Fruit fly (Drosophila melanogaster) whole organism, adult: ENCODE data around the gene cutlet.

Experiments used
- CG11617 ChIP-seq: fragments of 200-800 bp; sonication (Bioruptor generic); optimal IDR thresholded peaks from 2 replicates; lab custom pipeline; 2017; ENCODE audit warnings: mild to moderate bottlenecking, missing biosample characterization, missing genetic modification reagents, missing genetic modification characterization
- CG12768 ChIP-seq: fragments of 200-800 bp; sonication (Bioruptor generic); optimal IDR thresholded peaks from 2 replicates; lab custom pipeline; 2017; ENCODE audit warnings: missing biosample characterization, missing genetic modification characterization, mild to moderate bottlenecking, moderate library complexity, missing genetic modification reagents
- CG14711 ChIP-seq: fragments of 200-800 bp; sonication (Bioruptor generic); optimal IDR thresholded peaks from 2 replicates; lab custom pipeline; 2018; ENCODE audit warnings: missing biosample characterization, mild to moderate bottlenecking, missing genetic modification characterization, moderate library complexity
- CG1620 ChIP-seq: fragments of 200-800 bp; sonication (Bioruptor generic); optimal IDR thresholded peaks from 2 replicates; lab custom pipeline; 2016; ENCODE audit warnings: missing biosample characterization, missing genetic modification characterization
- CG33017 ChIP-seq: fragments of 200-800 bp; sonication (Bioruptor generic); optimal IDR thresholded peaks from 2 replicates; lab custom pipeline; 2018; ENCODE audit warnings: missing biosample characterization, mild to moderate bottlenecking, missing genetic modification characterization, moderate library complexity
- CG5204 ChIP-seq: fragments of 200-800 bp; sonication (Bioruptor generic); optimal IDR thresholded peaks from 2 replicates; lab custom pipeline; 2016; ENCODE audit warnings: missing biosample characterization, missing genetic modification characterization
- CG7045 ChIP-seq: fragments of 200-800 bp; sonication (Bioruptor generic); optimal IDR thresholded peaks from 2 replicates; lab custom pipeline; 2017; ENCODE audit warnings: missing biosample characterization, mild to moderate bottlenecking, missing genetic modification characterization
- CG7101 ChIP-seq: fragments of 200-800 bp; sonication (Bioruptor generic); optimal IDR thresholded peaks from 2 replicates; lab custom pipeline; 2018; ENCODE audit warnings: missing biosample characterization, mild to moderate bottlenecking, missing genetic modification characterization, moderate library complexity
- Clk ChIP-seq: fragments of 200-800 bp; sonication (Bioruptor generic); optimal IDR thresholded peaks from 2 replicates; lab custom pipeline; 2017; ENCODE audit warnings: missing biosample characterization, missing genetic modification characterization
- Crg-1 ChIP-seq: fragments of 200-800 bp; sonication (Bioruptor generic); optimal IDR thresholded peaks from 2 replicates; lab custom pipeline; 2016; ENCODE audit warnings: missing biosample characterization, missing genetic modification characterization
- Hr96 ChIP-seq: fragments of 200-800 bp; sonication (Bioruptor generic); optimal IDR thresholded peaks from 2 replicates; lab custom pipeline; 2016; ENCODE audit warnings: missing biosample characterization, missing genetic modification characterization
- Mnt ChIP-seq: fragments of 200-800 bp; sonication (Bioruptor generic); optimal IDR thresholded peaks from 2 replicates; lab custom pipeline; 2016; ENCODE audit warnings: missing biosample characterization, mild to moderate bottlenecking, missing genetic modification characterization
- bab1 ChIP-seq: fragments of 200-800 bp; sonication (Bioruptor generic); optimal IDR thresholded peaks from 3 replicates; lab custom pipeline; 2019; ENCODE audit warnings: missing biosample characterization, mild to moderate bottlenecking, missing genetic modification characterization, moderate library complexity
- cic ChIP-seq: fragments of 200-800 bp; sonication (Bioruptor generic); optimal IDR thresholded peaks from 2 replicates; lab custom pipeline; 2017; ENCODE audit warnings: missing biosample characterization, mild to moderate bottlenecking, missing genetic modification characterization, moderate library complexity
- cnc ChIP-seq, 2 experiments: fragments of >200 bp; optimal IDR thresholded peaks; 2 replicates each; lab custom pipeline; 2017
- kay ChIP-seq: fragments of 200-800 bp; sonication (Bioruptor generic); peaks from one replicate; lab custom pipeline; 2016; ENCODE audit warnings: missing biosample characterization, missing genetic modification characterization, borderline replicate concordance
- ovo ChIP-seq: fragments of 200-800 bp; sonication (Bioruptor generic); optimal IDR thresholded peaks from 2 replicates; lab custom pipeline; 2016; ENCODE audit warnings: missing biosample characterization, missing genetic modification characterization
- pad ChIP-seq: fragments of 200-800 bp; sonication (Bioruptor generic); optimal IDR thresholded peaks from 3 replicates; lab custom pipeline; 2017; ENCODE audit warnings: missing biosample characterization, missing genetic modification characterization, mild to moderate bottlenecking, moderate library complexity, missing genetic modification reagents
- tj ChIP-seq: fragments of 200-800 bp; sonication (Bioruptor generic); optimal IDR thresholded peaks from 3 replicates; lab custom pipeline; 2017; ENCODE audit warnings: missing biosample characterization, mild to moderate bottlenecking, missing genetic modification characterization, moderate library complexity
- toe ChIP-seq: fragments of 200-800 bp; sonication (Bioruptor generic); optimal IDR thresholded peaks from 2 replicates; lab custom pipeline; 2016; ENCODE audit warnings: missing biosample characterization, missing genetic modification characterization

Gene cutlet

DNA sequence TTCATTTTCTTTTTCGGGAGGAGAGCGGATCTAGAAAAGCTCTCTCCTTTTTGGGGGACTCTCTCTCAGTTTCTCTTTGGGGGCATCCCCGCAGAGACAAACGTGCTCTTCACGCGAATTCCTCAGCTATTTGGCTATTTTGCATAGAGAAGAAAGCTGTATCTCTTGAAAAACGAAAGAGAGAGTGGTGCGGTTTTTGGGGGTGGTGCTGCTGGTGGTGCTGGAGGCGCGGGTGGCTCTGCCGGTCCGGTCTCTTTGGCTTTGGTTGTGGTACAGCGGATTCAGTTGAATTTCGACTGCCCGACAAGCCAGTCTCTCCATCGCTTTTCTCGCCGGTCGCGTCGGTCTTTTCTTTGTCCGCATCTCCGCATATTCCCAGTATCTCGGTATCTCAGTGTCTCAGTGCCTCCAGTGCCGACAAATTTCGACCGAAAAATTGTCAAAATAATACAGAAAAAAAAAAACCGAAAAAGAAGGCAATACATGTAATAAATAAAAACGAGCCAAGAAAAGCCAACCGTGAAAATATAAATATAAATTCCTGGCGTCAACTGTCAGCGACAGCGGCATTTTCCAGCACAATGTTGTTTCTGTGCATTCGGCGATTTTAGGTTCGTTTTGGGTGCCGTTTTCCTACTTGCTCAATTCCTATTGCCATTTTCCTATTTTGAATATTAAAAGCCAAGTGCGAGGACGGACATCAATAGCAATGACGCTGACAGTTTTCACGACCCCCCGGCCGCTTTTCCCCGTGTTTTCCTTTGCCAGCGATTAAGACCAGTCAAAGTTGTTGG is 18.8 kb upstream of the cutlet start, which contains the start of gene CG10019:
CG10019 (plus strand) TSS at position 285 of the 794 bp plus-strand sequence.
- TF ChIP-seq kay (peak; percentile 65), CG5204 (no peak)

dm6 chr2L:3729635-3730034 is 18.1 kb upstream of the cutlet start:
- TF ChIP-seq CG11617 (GFP tag; lab: Kevin White, UChicago), result no peak
- no peak for TF ChIP-seq kay
- TF ChIP-seq cnc (optimal IDR thresholded peaks at IDR 0.05; lab: Kevin White, UChicago), result no peak

DNA sequence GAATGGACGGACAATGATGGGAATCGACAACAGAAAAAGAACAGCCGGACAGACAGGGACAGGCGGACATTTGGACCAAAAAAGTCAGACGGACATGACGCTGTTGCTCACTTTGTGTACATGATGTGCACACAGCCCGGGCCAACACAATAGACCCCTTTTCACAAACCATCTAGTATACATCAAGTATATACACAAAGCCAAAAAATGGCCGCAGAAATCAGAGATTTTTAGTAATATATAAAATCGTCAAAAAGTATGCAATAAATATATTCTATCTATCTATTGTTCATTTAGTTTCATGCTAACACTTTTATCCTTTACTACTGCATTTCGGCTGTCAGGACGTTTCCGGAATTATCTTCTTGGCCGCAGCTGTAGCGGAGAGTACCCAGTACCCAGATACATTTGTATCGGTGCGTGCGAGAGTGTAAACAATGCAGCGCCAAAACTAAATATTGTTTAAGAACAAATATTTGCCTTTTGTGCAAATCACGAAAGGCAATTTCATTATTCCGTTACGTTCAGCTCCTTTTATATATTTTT is 7.9 kb upstream of the cutlet start:
- TF ChIP-seq CG5204, result peak; percentile 5
- TF ChIP-seq Crg-1 (GFP tag; lab: Kevin White, UChicago), result no peak

dm6 chr2L:3717673-3718235 is 6.2 kb upstream of the cutlet start, which contains the start of the genes lectin-24A and Shaw:
TSS of gene lectin-24A (minus strand) at chr2L:3717773.
TSS of gene Shaw (plus strand) at chr2L:3718185.
- no peak for TF ChIP-seq Mnt
- no peak for TF ChIP-seq kay
- no peak for TF ChIP-seq CG11617 (GFP tag; lab: Kevin White, UChicago)
- TF ChIP-seq CG1620 (GFP tag; lab: Kevin White, UChicago), result no peak
- no peak for TF ChIP-seq CG33017 (tag; lab: Kevin White, UChicago)
- TF ChIP-seq cic (GFP tag; lab: Kevin White, UChicago), result no peak
- TF ChIP-seq ovo, result no peak
- no peak for TF ChIP-seq CG7101
- no peak for TF ChIP-seq CG12768
- no peak for TF ChIP-seq pad (GFP tag; lab: Kevin White, UChicago)
- TF ChIP-seq CG5204, result no peak
- TF ChIP-seq tj (GFP tag; lab: Kevin White, UChicago), result no peak
- no peak for TF ChIP-seq cnc (optimal IDR thresholded peaks at IDR 0.05; lab: Kevin White, UChicago)
- TF ChIP-seq toe (GFP tag; lab: Kevin White, UChicago), result no peak
- no peak for TF ChIP-seq CG7045
- no peak for TF ChIP-seq bab1
- no peak for TF ChIP-seq Crg-1 (GFP tag; lab: Kevin White, UChicago)
- no peak for TF ChIP-seq CG14711
- no peak for TF ChIP-seq Hr96 (GFP tag; lab: Kevin White, UChicago)

DNA sequence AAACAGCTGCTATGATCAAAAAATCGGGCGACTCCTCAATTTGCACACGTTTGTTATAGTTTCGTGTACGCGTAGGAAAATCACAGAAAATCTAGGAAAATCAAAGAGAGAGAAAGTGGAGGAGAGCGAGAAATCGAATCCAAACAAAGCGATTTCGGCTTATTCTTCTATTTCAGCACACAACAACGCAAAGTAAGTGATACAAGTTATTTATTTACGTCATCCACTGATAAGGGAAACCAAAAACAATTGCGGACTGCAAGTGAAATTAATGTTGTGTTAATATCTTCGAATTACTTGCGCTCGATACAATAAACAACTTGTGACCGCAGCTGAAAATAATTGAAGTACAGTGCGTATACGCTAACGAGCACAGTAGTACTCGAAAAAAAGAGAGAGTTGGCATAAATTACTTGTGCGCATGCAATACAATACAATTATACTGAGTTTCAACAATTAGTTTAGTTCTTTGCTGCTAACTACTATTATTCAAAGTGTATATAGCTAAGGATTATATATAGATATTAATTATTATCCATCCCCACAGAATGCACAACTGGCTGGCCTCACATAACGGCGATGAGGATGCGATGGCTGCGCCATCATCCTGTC is 2.1 kb upstream of the cutlet start:
- TF ChIP-seq ovo (no peak), tj (GFP tag; lab: Kevin White, UChicago) (no peak), CG7101 (no peak), CG14711 (no peak), Mnt (no peak)

dm6 chr2L:3712949-3713416 is 1.4 kb upstream of the cutlet start, which contains the start of the genes CG31955 and CG2818:
TSS of gene CG31955 (minus strand) at chr2L:3713105.
TSS of gene CG2818 (plus strand) at chr2L:3713360.
- TF ChIP-seq bab1 (no peak), Clk (GFP tag; lab: Kevin White, UChicago) (no peak), CG14711 (peak; percentile 29), cic (GFP tag; lab: Kevin White, UChicago) (no peak), ovo (peak; percentile 31), CG1620 (GFP tag; lab: Kevin White, UChicago) (peak; percentile 6), CG12768 (no peak), Crg-1 (GFP tag; lab: Kevin White, UChicago) (no peak), CG33017 (tag; lab: Kevin White, UChicago) (no peak), kay (peak; percentile 96), CG11617 (GFP tag; lab: Kevin White, UChicago) (peak; percentile 15), Mnt (no peak), CG7101 (no peak), pad (GFP tag; lab: Kevin White, UChicago) (peak; percentile 95), toe (GFP tag; lab: Kevin White, UChicago) (peak; percentile 36), cnc (optimal IDR thresholded peaks at IDR 0.05; lab: Kevin White, UChicago) (no peak), CG5204 (peak; percentile 55), tj (GFP tag; lab: Kevin White, UChicago) (peak; percentile 35), CG7045 (no peak), Hr96 (GFP tag; lab: Kevin White, UChicago) (peak; percentile 52)

DNA sequence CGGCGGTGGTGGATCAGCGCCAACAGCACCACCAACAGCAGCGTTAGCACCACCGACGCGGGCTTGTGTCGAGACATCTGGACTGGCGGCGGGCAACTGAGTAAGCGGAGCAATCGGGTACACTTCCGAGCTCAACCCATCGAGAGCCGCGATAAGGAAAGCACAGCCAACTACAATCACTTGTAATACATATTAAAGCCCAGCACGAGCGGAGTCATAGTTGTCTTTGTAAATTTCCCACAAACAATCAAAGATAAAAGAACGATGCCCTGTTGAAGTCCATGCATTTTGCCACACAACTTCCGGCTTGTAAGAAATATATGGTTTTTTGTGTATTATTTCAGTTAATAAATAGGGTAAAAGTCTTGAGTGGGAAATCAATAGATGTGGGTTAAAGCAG is 4.6 kb downstream of the cutlet start, which contains the start of gene CG31777:
CG31777 (minus strand) TSS at position 101 of the 400 bp plus-strand sequence.
- TF ChIP-seq CG14711, result no peak
- no peak for TF ChIP-seq CG5204
- no peak for TF ChIP-seq pad (GFP tag; lab: Kevin White, UChicago)
- no peak for TF ChIP-seq CG11617 (GFP tag; lab: Kevin White, UChicago)
- no peak for TF ChIP-seq CG33017 (tag; lab: Kevin White, UChicago)
- no peak for TF ChIP-seq CG7101
- TF ChIP-seq kay, result no peak
- no peak for TF ChIP-seq bab1
- TF ChIP-seq toe (GFP tag; lab: Kevin White, UChicago), result no peak
- no peak for TF ChIP-seq Clk (GFP tag; lab: Kevin White, UChicago)
- TF ChIP-seq ovo, result no peak
- TF ChIP-seq cnc (optimal IDR thresholded peaks at IDR 0.05; lab: Kevin White, UChicago), result no peak
